Fruit fly (Drosophila melanogaster): ENCODE data around the gene CG15387.

CG15387 gene

dm6 chr2L:2201107-2201561, 25.0 kb downstream of the CG15387 start (continued):
- TF ChIP-seq CG12155 (GFP tag; optimal IDR thresholded peaks at IDR 0.05), result peak; percentile 51
- 0 out of 2 replicates have a peak, but pooled peaks have one; percentile 21 for TF ChIP-seq CG11696 (GFP tag; IDR thresholded peaks at IDR 0.05)
- TF ChIP-seq H2.0 (GFP tag; IDR thresholded peaks at IDR 0.05), result peak; percentile 61
- peak; percentile 22 for TF ChIP-seq CG15073 (GFP tag; optimal IDR thresholded peaks at IDR 0.05)
- peak; percentile 86 for TF ChIP-seq az2 (GFP tag; optimal IDR thresholded peaks at IDR 0.05)
- TF ChIP-seq CG9817 (tag; optimal IDR thresholded peaks at IDR 0.05), result peak; percentile 35
- peak in 1 of 2 experiments; percentile 67 for TF ChIP-seq Hr78 (GFP tag; optimal IDR thresholded peaks at IDR 0.05)
- peak; percentile 71 for TF ChIP-seq BtbVII (GFP tag; optimal IDR thresholded peaks at IDR 0.05)
- TF ChIP-seq CG6854 (GFP tag; optimal IDR thresholded peaks at IDR 0.05), result no peak
- TF ChIP-seq CG14860 (GFP tag; IDR thresholded peaks at IDR 0.05; ENCODE audit: partially characterized antibody), result no peak; the same call in 2 of the 3 replicates
- TF ChIP-seq lmd (GFP tag; IDR thresholded peaks at IDR 0.05), result peak; percentile 68; the same call in 1 of the 2 replicates
- TF ChIP-seq CG3838 (GFP tag; optimal IDR thresholded peaks at IDR 0.05), result peak; percentile 14
- peak; percentile 53 for TF ChIP-seq Fer1 (GFP tag; optimal IDR thresholded peaks at IDR 0.05)
- peak; percentile 94 for TF ChIP-seq CG10979 (tag; optimal IDR thresholded peaks at IDR 0.05)
- TF ChIP-seq fu2 (GFP tag; optimal IDR thresholded peaks at IDR 0.05), result no peak
- peak; percentile 74 for TF ChIP-seq CG10462 (GFP tag; optimal IDR thresholded peaks at IDR 0.05)
- TF ChIP-seq Eip74EF (GFP tag; optimal IDR thresholded peaks at IDR 0.05), result peak in 1 of 2 experiments; percentile 88
- TF ChIP-seq CG11085 (GFP tag; IDR thresholded peaks at IDR 0.05), result no peak
- TF ChIP-seq Xrp1 (GFP tag; IDR thresholded peaks at IDR 0.05), result peak; percentile 87
- TF ChIP-seq toy (GFP tag; IDR thresholded peaks at IDR 0.05), result no peak
- no peak for TF ChIP-seq Sry-δ (GFP tag; optimal IDR thresholded peaks at IDR 0.05)
- TF ChIP-seq CG31224 (GFP tag; IDR thresholded peaks at IDR 0.05), result no peak
- TF ChIP-seq slbo (GFP tag; IDR thresholded peaks at IDR 0.05), result 0 out of 2 replicates have a peak, but pooled peaks have one; percentile 25
- peak; percentile 42; the same call in 2 of the 4 replicates for TF ChIP-seq Gug (GFP tag; IDR thresholded peaks at IDR 0.05)
- peak; percentile 71 for TF ChIP-seq CG12659 (GFP tag; optimal IDR thresholded peaks at IDR 0.05)
- peak; percentile 69 for TF ChIP-seq Sry-β (GFP tag; optimal IDR thresholded peaks at IDR 0.05)
- TF ChIP-seq wdn (GFP tag; IDR thresholded peaks at IDR 0.05), result no peak
- TF ChIP-seq Hr51 (GFP tag; optimal IDR thresholded peaks at IDR 0.05), result peak; percentile 44 to 68
- peak; percentile 88 for TF ChIP-seq CG10431 (GFP tag; optimal IDR thresholded peaks at IDR 0.05)
- TF ChIP-seq hth (optimal IDR thresholded peaks at IDR 0.05), result no peak
- peak; percentile 59 for TF ChIP-seq Dad (GFP tag; optimal IDR thresholded peaks at IDR 0.05)
- no peak for TF ChIP-seq tna (GFP tag; IDR thresholded peaks at IDR 0.05; ENCODE audit: partially characterized antibody)
- TF ChIP-seq Hand (GFP tag; optimal IDR thresholded peaks at IDR 0.05), result no peak
- TF ChIP-seq nmo (GFP tag; optimal IDR thresholded peaks at IDR 0.05), result peak; percentile 94
- TF ChIP-seq Atf-2 (GFP tag; optimal IDR thresholded peaks at IDR 0.05), result peak; percentile 64
- peak; percentile 55; the same call in 1 of the 2 replicates for TF ChIP-seq CG32767 (GFP tag; IDR thresholded peaks at IDR 0.05)
- TF ChIP-seq croc (GFP tag; conservative IDR thresholded peaks at IDR 0.05), result peak; percentile 79
- TF ChIP-seq CG8089 (GFP tag; optimal IDR thresholded peaks at IDR 0.05), result peak; percentile 70
- TF ChIP-seq Doc3 (GFP tag; IDR thresholded peaks at IDR 0.05; ENCODE audit: partially characterized antibody), result no peak
- peak; percentile 73 for TF ChIP-seq shn (GFP tag; optimal IDR thresholded peaks at IDR 0.05)
- peak; percentile 73 for TF ChIP-seq CG16863 (GFP tag; optimal IDR thresholded peaks at IDR 0.05)
- TF ChIP-seq chif (GFP tag; optimal IDR thresholded peaks at IDR 0.05), result peak; percentile 84
- TF ChIP-seq CG7745 (tag; optimal IDR thresholded peaks at IDR 0.05), result peak; percentile 51
- TF ChIP-seq Pdp1 (GFP tag; optimal IDR thresholded peaks at IDR 0.05), result peak; percentile 42 to 70
- TF ChIP-seq lab (GFP tag; optimal IDR thresholded peaks at IDR 0.05), result peak; percentile 82
- peak; percentile 61 for TF ChIP-seq CG30020 (tag; optimal IDR thresholded peaks at IDR 0.05)
- no peak for TF ChIP-seq CG14050 (GFP tag; IDR thresholded peaks at IDR 0.05)
- TF ChIP-seq CG31365 (tag; optimal IDR thresholded peaks at IDR 0.05), result peak; percentile 18
- TF ChIP-seq CG7928 (GFP tag; optimal IDR thresholded peaks at IDR 0.05), result no peak
- TF ChIP-seq NC2α (GFP tag; optimal IDR thresholded peaks at IDR 0.05), result peak; percentile 30

Data from whole organism, embryonic.